Worm (Caenorhabditis elegans) whole organism, L4 larva: ENCODE measurements around the gene cox-14.

Experiments
- D1046.2 ChIP-seq: fragments of 200-800 bp; sonication (Bioruptor generic); IDR thresholded peaks from 2 replicates; pipeline ENCODE4 v1.3.6; 2022; ENCODE audit warnings: missing genetic modification characterization, missing compliant biosample characterization
- F10B5.3 ChIP-seq: sonication (generic microtip); optimal IDR thresholded peaks from 2 replicates; lab custom pipeline; 2016; ENCODE audit warnings: mild to moderate bottlenecking, missing genetic modification characterization, missing compliant biosample characterization
- F26F4.8 ChIP-seq: fragments of 200-800 bp; sonication (Bioruptor generic); conservative IDR thresholded peaks from 2 replicates; pipeline ENCODE4 v1.3.6; 2022; ENCODE audit warnings: missing genetic modification characterization, missing compliant biosample characterization
- F44E2.7 ChIP-seq: fragments of 200-800 bp; sonication (Bioruptor generic); IDR thresholded peaks from 2 replicates; pipeline ENCODE4 v2.1.2; 2022; ENCODE audit warnings: missing genetic modification characterization, missing compliant biosample characterization
- F49E8.2 ChIP-seq: sonication (generic microtip); optimal IDR thresholded peaks from 2 replicates; lab custom pipeline; 2016; ENCODE audit warnings: missing compliant biosample characterization, mild to moderate bottlenecking, missing genetic modification characterization, borderline replicate concordance
- R02D3.7 ChIP-seq: fragments of 150-350 bp; sonication (generic microtip); optimal IDR thresholded peaks from 3 replicates; lab custom pipeline; 2014; ENCODE audit warnings: missing biosample characterization, missing genetic modification characterization
- T20F7.1 ChIP-seq: fragments of 200-800 bp; sonication (Bioruptor generic); optimal IDR thresholded peaks from 2 replicates; lab custom pipeline; 2018; ENCODE audit warnings: mild to moderate bottlenecking, missing genetic modification characterization, missing compliant biosample characterization
- T26A8.4 ChIP-seq: fragments of 200-800 bp; sonication (Bioruptor generic); IDR thresholded peaks from 2 replicates; pipeline ENCODE4 v1.3.6; 2022; ENCODE audit warnings: missing genetic modification characterization, missing compliant biosample characterization
- Y105C5A.15 ChIP-seq: fragments of 200-800 bp; sonication (Bioruptor generic); IDR thresholded peaks from 2 replicates; pipeline ENCODE4 v1.3.6; 2022; ENCODE audit warnings: missing genetic modification characterization, missing compliant biosample characterization
- Y48G9A.11 ChIP-seq: fragments of 200-800 bp; sonication (Bioruptor generic); IDR thresholded peaks from 2 replicates; pipeline ENCODE4 v1.3.6; 2022; ENCODE audit warnings: missing genetic modification reagents, missing genetic modification characterization, missing compliant biosample characterization
- Y5F2A.4 ChIP-seq: fragments of 200-800 bp; sonication (Bioruptor generic); optimal IDR thresholded peaks from 2 replicates; lab custom pipeline; 2018; ENCODE audit warnings: mild to moderate bottlenecking, missing genetic modification characterization, missing compliant biosample characterization
- ZK337.2 ChIP-seq: fragments of 200-800 bp; sonication (Bioruptor generic); IDR thresholded peaks from 2 replicates; pipeline ENCODE4 v1.3.6; 2022; ENCODE audit warnings: missing genetic modification reagents, missing genetic modification characterization, missing compliant biosample characterization
- ZK546.5 ChIP-seq, 2 experiments: sonication (generic microtip); optimal IDR thresholded peaks; 2 replicates each; lab custom pipeline; 2017; ENCODE audit warnings: missing biosample characterization in 2 of 2, missing genetic modification characterization in 2 of 2
- aly-2 ChIP-seq: sonication (generic microtip); optimal IDR thresholded peaks from 2 replicates; lab custom pipeline; 2018; ENCODE audit warnings: missing biosample characterization, missing genetic modification characterization
- ama-1 ChIP-seq: fragments of 150-350 bp; optimal IDR thresholded peaks from 2 replicates; lab custom pipeline; 2014; ENCODE audit warnings: inconsistent platforms, mixed read lengths
- attf-4 ChIP-seq: sonication (generic microtip); optimal IDR thresholded peaks from 3 replicates; lab custom pipeline; 2017; ENCODE audit warnings: missing biosample characterization, missing genetic modification characterization
- daf-16 ChIP-seq, 3 experiments: sonication (generic microtip); optimal IDR thresholded peaks; 2 replicates each; lab custom pipeline; 2016 to 2017; ENCODE audit warnings: missing genetic modification characterization in 3 of 3, missing genetic modification reagents in 3 of 3, mild to moderate bottlenecking in 2 of 3, missing compliant biosample characterization in 2 of 3, missing biosample characterization in 1 of 3, moderate library complexity in 1 of 3
- daf-19 ChIP-seq: fragments of 200-800 bp; sonication (Bioruptor generic); conservative IDR thresholded peaks from 2 replicates; pipeline ENCODE4 v1.3.6; 2022; ENCODE audit warnings: missing genetic modification characterization, missing compliant biosample characterization
- dmd-8 ChIP-seq: fragments of 200-800 bp; sonication (Bioruptor generic); IDR thresholded peaks from 2 replicates; pipeline ENCODE4 v1.3.6; 2022; ENCODE audit warnings: missing genetic modification characterization, missing compliant biosample characterization
- fos-1 ChIP-seq: fragments of 150-350 bp; optimal IDR thresholded peaks from 2 replicates; lab custom pipeline; 2014; ENCODE audit warnings: missing biosample characterization, missing genetic modification characterization
- gei-8 ChIP-seq: fragments of 200-800 bp; sonication (Bioruptor generic); optimal IDR thresholded peaks from 2 replicates; lab custom pipeline; 2018; ENCODE audit warnings: mild to moderate bottlenecking, missing genetic modification characterization, missing compliant biosample characterization
- hif-1 ChIP-seq, 2 experiments: sonication (generic microtip); optimal IDR thresholded peaks; 2 replicates each; lab custom pipeline; 2016 to 2017; ENCODE audit warnings: missing compliant biosample characterization in 2 of 2, missing genetic modification characterization in 2 of 2, missing genetic modification reagents in 2 of 2, missing genotype in 2 of 2, mild to moderate bottlenecking in 1 of 2
- hmg-1.1 ChIP-seq: fragments of 200-800 bp; sonication (Bioruptor generic); IDR thresholded peaks from 2 replicates; pipeline ENCODE4 v1.3.6; 2022; ENCODE audit warnings: missing genetic modification reagents, missing genetic modification characterization, missing compliant biosample characterization
- lin-1 ChIP-seq: fragments of 200-800 bp; sonication (Bioruptor generic); IDR thresholded peaks from 2 replicates; pipeline ENCODE4 v1.3.6; 2022; ENCODE audit warnings: missing genetic modification reagents, missing genetic modification characterization, missing compliant biosample characterization
- lin-13 ChIP-seq: fragments of 150-350 bp; optimal IDR thresholded peaks from 2 replicates; lab custom pipeline; 2014; ENCODE audit warnings: missing biosample characterization, missing genetic modification reagents, missing genetic modification characterization
- lin-15B ChIP-seq: fragments of 150-350 bp; sonication (generic microtip); optimal IDR thresholded peaks from 3 replicates; lab custom pipeline; 2014; ENCODE audit warnings: missing biosample characterization, missing genetic modification characterization
- lir-3 ChIP-seq: sonication (generic microtip); optimal IDR thresholded peaks from 2 replicates; lab custom pipeline; 2016; ENCODE audit warnings: mild to moderate bottlenecking, missing genetic modification characterization, missing compliant biosample characterization
- lsy-2 ChIP-seq, 2 experiments: fragments of 150-350 bp in 1 of 2; sonication (generic microtip) in 1 of 2; optimal IDR thresholded peaks; 2 replicates each; lab custom pipeline; 2014 to 2017; ENCODE audit warnings: missing biosample characterization in 2 of 2, missing genetic modification characterization in 2 of 2
- madf-9 ChIP-seq: fragments of 200-800 bp; sonication (Bioruptor generic); conservative IDR thresholded peaks from 2 replicates; pipeline ENCODE4 v1.3.6; 2022; ENCODE audit warnings: missing genetic modification reagents, missing genetic modification characterization, missing compliant biosample characterization
- mdl-1 ChIP-seq, 2 experiments: fragments of 150-350 bp in 1 of 2; sonication (generic microtip) in 1 of 2; optimal IDR thresholded peaks; 2 replicates each; lab custom pipeline; 2014 to 2017; ENCODE audit warnings: missing biosample characterization in 2 of 2, missing genetic modification characterization in 2 of 2
- mdt-29 ChIP-seq: fragments of 200-800 bp; sonication (Bioruptor generic); IDR thresholded peaks from 2 replicates; pipeline ENCODE4 v1.3.6; 2022; ENCODE audit warnings: missing genetic modification reagents, missing genetic modification characterization, missing compliant biosample characterization
- mes-2 ChIP-seq: sonication (generic microtip); optimal IDR thresholded peaks from 2 replicates; lab custom pipeline; 2016; ENCODE audit warnings: missing genotype, mild to moderate bottlenecking, missing genetic modification characterization, missing compliant biosample characterization; ENCODE audit not compliant: poor library complexity, severe bottlenecking
- mxl-3 ChIP-seq: fragments of 200-800 bp; sonication (Bioruptor generic); optimal IDR thresholded peaks from 2 replicates; lab custom pipeline; 2018; ENCODE audit warnings: mild to moderate bottlenecking, missing genetic modification characterization, missing compliant biosample characterization
- nhr-102 ChIP-seq: sonication (generic microtip); optimal IDR thresholded peaks from 2 replicates; lab custom pipeline; 2016; ENCODE audit warnings: mild to moderate bottlenecking, missing genetic modification characterization, moderate library complexity, missing compliant biosample characterization
- nhr-11 ChIP-seq: fragments of 150-350 bp; optimal IDR thresholded peaks from 2 replicates; lab custom pipeline; 2014; ENCODE audit warnings: missing biosample characterization, missing genetic modification characterization
- nhr-111 ChIP-seq: fragments of 200-800 bp; sonication (Bioruptor generic); optimal IDR thresholded peaks from 2 replicates; lab custom pipeline; 2018; ENCODE audit warnings: mild to moderate bottlenecking, missing genetic modification characterization, missing compliant biosample characterization
- nhr-41 ChIP-seq: fragments of 200-800 bp; sonication (Bioruptor generic); IDR thresholded peaks from 2 replicates; pipeline ENCODE4 v1.3.6; 2022; ENCODE audit warnings: missing genetic modification reagents, missing genetic modification characterization, missing compliant biosample characterization
- nhr-42 ChIP-seq: fragments of 200-800 bp; sonication (Bioruptor generic); IDR thresholded peaks from 2 replicates; pipeline ENCODE4 v1.3.6; 2022; ENCODE audit warnings: missing genetic modification characterization, missing compliant biosample characterization
- nhr-6 ChIP-seq: fragments of 150-350 bp; optimal IDR thresholded peaks from 2 replicates; lab custom pipeline; 2014; ENCODE audit warnings: missing biosample characterization, missing genetic modification characterization
- nhr-76 ChIP-seq: fragments of 150-350 bp; optimal IDR thresholded peaks from 2 replicates; lab custom pipeline; 2014; ENCODE audit warnings: missing biosample characterization, missing genetic modification characterization
- php-3 ChIP-seq: fragments of 200-800 bp; sonication (Bioruptor generic); IDR thresholded peaks from 2 replicates; pipeline ENCODE4 v1.3.6; 2022; ENCODE audit warnings: missing genetic modification reagents, missing genetic modification characterization, missing compliant biosample characterization
- pqm-1 ChIP-seq: sonication (generic microtip); optimal IDR thresholded peaks from 2 replicates; lab custom pipeline; 2017; ENCODE audit warnings: missing biosample characterization, missing genetic modification characterization
- rbr-2 ChIP-seq: sonication (generic microtip); optimal IDR thresholded peaks from 2 replicates; lab custom pipeline; 2016; ENCODE audit warnings: missing genotype, missing genetic modification characterization, missing compliant biosample characterization
- sdz-12 ChIP-seq: fragments of 200-800 bp; sonication (Bioruptor generic); optimal IDR thresholded peaks from 2 replicates; lab custom pipeline; 2018; ENCODE audit warnings: mild to moderate bottlenecking, missing genetic modification characterization, missing compliant biosample characterization
- skn-1 ChIP-seq: fragments of 150-350 bp; optimal IDR thresholded peaks from 2 replicates; lab custom pipeline; 2014; ENCODE audit warnings: missing biosample characterization, missing genetic modification characterization
- snpc-1.2 ChIP-seq: fragments of 200-800 bp; sonication (Bioruptor generic); IDR thresholded peaks from 2 replicates; pipeline ENCODE4 v1.3.6; 2022; ENCODE audit warnings: missing genetic modification reagents, missing genetic modification characterization, missing compliant biosample characterization
- vab-7 ChIP-seq: fragments of 200-800 bp; sonication (Bioruptor generic); IDR thresholded peaks from 2 replicates; pipeline ENCODE4 v1.3.6; 2022; ENCODE audit warnings: missing genetic modification reagents, missing genetic modification characterization, missing compliant biosample characterization
- zag-1 ChIP-seq: fragments of 150-350 bp; optimal IDR thresholded peaks from 2 replicates; lab custom pipeline; 2014; ENCODE audit warnings: missing biosample characterization, missing genetic modification characterization
- zfp-2 ChIP-seq: sonication (generic microtip); optimal IDR thresholded peaks from 2 replicates; lab custom pipeline; 2016; ENCODE audit warnings: mild to moderate bottlenecking, missing genetic modification characterization, missing compliant biosample characterization
- zip-11 ChIP-seq: fragments of 200-800 bp; sonication (Bioruptor generic); IDR thresholded peaks from 2 replicates; pipeline ENCODE4 v1.3.6; 2022; ENCODE audit warnings: missing genetic modification characterization, missing compliant biosample characterization

cox-14 gene

ce11 chrIII:10214540-10214979, 4.2 kb upstream of the cox-14 start (continued):
- peak; percentile 79 for TF ChIP-seq nhr-102 (tag; lab: Kevin White, UChicago)
- peak; percentile 64 for TF ChIP-seq mdt-29
- no peak for TF ChIP-seq skn-1
- peak; percentile 32 for TF ChIP-seq fos-1
- TF ChIP-seq daf-16 (GFP tag; optimal IDR thresholded peaks at IDR 0.05; lab: Kevin White, UChicago), result peak; percentile 40 to 51
- peak; percentile 69 for TF ChIP-seq daf-16 (tag; optimal IDR thresholded peaks at IDR 0.05; lab: Kevin White, UChicago)
- 0 out of 2 replicates have a peak, but pooled peaks have one; percentile 37 for TF ChIP-seq dmd-8 (GFP tag; lab: Robert Waterston, UW)
- TF ChIP-seq daf-19, result no peak
- peak; percentile 61; the same call in 1 of the 2 replicates for TF ChIP-seq lin-1 (GFP tag; lab: Robert Waterston, UW)
- peak; percentile 49 for TF ChIP-seq mes-2
- TF ChIP-seq lir-3 (tag; lab: Kevin White, UChicago), result no peak
- peak; percentile 86 for TF ChIP-seq sdz-12 (GFP tag; lab: Kevin White, UChicago)
- TF ChIP-seq hmg-1.1 (GFP tag; lab: Robert Waterston, UW), result peak; percentile 43; the same call in 1 of the 2 replicates
- TF ChIP-seq vab-7 (GFP tag; lab: Robert Waterston, UW), result no peak
- TF ChIP-seq Y105C5A.15 (GFP tag; lab: Robert Waterston, UW), result peak; percentile 90
- TF ChIP-seq snpc-1.2 (GFP tag; lab: Robert Waterston, UW), result 0 out of 2 replicates have a peak, but pooled peaks have one; percentile 58
- peak; percentile 43 for TF ChIP-seq lin-13 (GFP tag; lab: Kevin White, UChicago)
- peak; percentile 81; the same call in 1 of the 2 replicates for TF ChIP-seq D1046.2 (GFP tag; lab: Robert Waterston, UW)
- peak; percentile 19 for TF ChIP-seq F49E8.2 (tag; lab: Kevin White, UChicago)
- TF ChIP-seq gei-8 (GFP tag; lab: Kevin White, UChicago), result peak; percentile 52
- TF ChIP-seq nhr-42 (GFP tag; lab: Robert Waterston, UW), result peak; percentile 71; the same call in 1 of the 2 replicates
- TF ChIP-seq nhr-76 (tag; lab: Kevin White, UChicago), result no peak
- TF ChIP-seq mdl-1 (tag; optimal IDR thresholded peaks at IDR 0.05; lab: Kevin White, UChicago), result no peak
- TF ChIP-seq F26F4.8, result 0 out of 2 replicates have a peak, but pooled peaks have one; percentile 48
- no peak for TF ChIP-seq attf-4 (tag; lab: Kevin White, UChicago)
- TF ChIP-seq aly-2 (tag; lab: Kevin White, UChicago), result no peak
- TF ChIP-seq madf-9 (GFP tag; lab: Robert Waterston, UW), result peak; percentile 79
- peak; percentile 70 for TF ChIP-seq Y48G9A.11 (GFP tag; lab: Robert Waterston, UW)
- TF ChIP-seq lsy-2 (tag; optimal IDR thresholded peaks at IDR 0.05; lab: Kevin White, UChicago), result peak; percentile 5 to 74
- TF ChIP-seq T26A8.4, result peak; percentile 91
- no peak for TF ChIP-seq nhr-6 (tag; lab: Kevin White, UChicago)
- TF ChIP-seq ama-1, result peak; percentile 90
- TF ChIP-seq nhr-41 (GFP tag; lab: Robert Waterston, UW), result 0 out of 2 replicates have a peak, but pooled peaks have one; percentile 19
- peak; percentile 5 for TF ChIP-seq zfp-2 (tag; lab: Kevin White, UChicago)
- no peak for TF ChIP-seq ZK546.5 (tag; optimal IDR thresholded peaks at IDR 0.05; lab: Kevin White, UChicago)
- TF ChIP-seq F10B5.3 (tag; lab: Kevin White, UChicago), result peak; percentile 33
- TF ChIP-seq Y5F2A.4 (GFP tag; lab: Kevin White, UChicago), result peak; percentile 2
- TF ChIP-seq mxl-3 (GFP tag; lab: Kevin White, UChicago), result no peak
- no peak for TF ChIP-seq nhr-11 (tag; lab: Kevin White, UChicago)
- no peak for TF ChIP-seq lin-15B (tag; lab: Kevin White, UChicago)
- TF ChIP-seq nhr-111 (GFP tag; lab: Kevin White, UChicago), result no peak
- TF ChIP-seq zag-1 (tag; lab: Kevin White, UChicago), result no peak
- no peak for TF ChIP-seq R02D3.7 (tag; lab: Kevin White, UChicago)
- TF ChIP-seq hif-1 (tag; optimal IDR thresholded peaks at IDR 0.05; lab: Kevin White, UChicago), result peak in 1 of 2 experiments; percentile 21
- peak; percentile 17 for TF ChIP-seq rbr-2 (tag; lab: Kevin White, UChicago)
- no peak for TF ChIP-seq T20F7.1 (GFP tag; lab: Kevin White, UChicago)
- TF ChIP-seq pqm-1 (tag; lab: Kevin White, UChicago), result no peak
- TF ChIP-seq ZK337.2 (GFP tag; lab: Robert Waterston, UW), result 0 out of 2 replicates have a peak, but pooled peaks have one; percentile 25
- TF ChIP-seq zip-11 (GFP tag; lab: Robert Waterston, UW), result no peak
- 0 out of 2 replicates have a peak, but pooled peaks have one; percentile 63 for TF ChIP-seq php-3 (GFP tag; lab: Robert Waterston, UW)
- TF ChIP-seq F44E2.7 (GFP tag; lab: Robert Waterston, UW), result no peak
